Worm (Caenorhabditis elegans) whole organism, L4 larva: ENCODE measurements around the gene ncap-1.
A peak's percentile ranks its signal among the peaks of the same experiment; 100 is the strongest.

ENCODE experiments used
- aha-1 ChIP-seq: fragments of 150-350 bp; peaks from one replicate; lab custom pipeline; 2014; ENCODE audit warnings: missing biosample characterization, missing genetic modification characterization
- egl-27 ChIP-seq: sonication (generic microtip); optimal IDR thresholded peaks from 3 replicates; lab custom pipeline; 2017; ENCODE audit warnings: missing biosample characterization, missing genetic modification reagents, missing genetic modification characterization
- jun-1 ChIP-seq: fragments of 150-350 bp; optimal IDR thresholded peaks from 2 replicates; lab custom pipeline; 2014; ENCODE audit warnings: missing biosample characterization, missing genetic modification reagents, missing genetic modification characterization
- lin-29 ChIP-seq: fragments of 200-800 bp; sonication (Bioruptor generic); IDR thresholded peaks from 2 replicates; pipeline ENCODE4 v1.3.6; 2022; ENCODE audit warnings: missing genetic modification reagents, missing genetic modification characterization, missing compliant biosample characterization
- nhr-11 ChIP-seq: fragments of 150-350 bp; optimal IDR thresholded peaks from 2 replicates; lab custom pipeline; 2014; ENCODE audit warnings: missing biosample characterization, missing genetic modification characterization
- pqm-1 ChIP-seq: sonication (generic microtip); optimal IDR thresholded peaks from 2 replicates; lab custom pipeline; 2017; ENCODE audit warnings: missing biosample characterization, missing genetic modification characterization
- ztf-11 ChIP-seq: fragments of 150-350 bp; optimal IDR thresholded peaks from 2 replicates; lab custom pipeline; 2014; ENCODE audit warnings: missing biosample characterization, missing genetic modification characterization

ce11 chrII:2939681-2940080 is 20.6 kb upstream of the ncap-1 start:
- TF ChIP-seq ztf-11 (tag; lab: Kevin White, UChicago) (no peak), jun-1 (tag; lab: Kevin White, UChicago) (no peak), pqm-1 (tag; lab: Kevin White, UChicago) (no peak), lin-29 (no peak), egl-27 (no peak), nhr-11 (tag; lab: Kevin White, UChicago) (no peak), aha-1 (peak; percentile 34)
